In the genomic region with DNA sequence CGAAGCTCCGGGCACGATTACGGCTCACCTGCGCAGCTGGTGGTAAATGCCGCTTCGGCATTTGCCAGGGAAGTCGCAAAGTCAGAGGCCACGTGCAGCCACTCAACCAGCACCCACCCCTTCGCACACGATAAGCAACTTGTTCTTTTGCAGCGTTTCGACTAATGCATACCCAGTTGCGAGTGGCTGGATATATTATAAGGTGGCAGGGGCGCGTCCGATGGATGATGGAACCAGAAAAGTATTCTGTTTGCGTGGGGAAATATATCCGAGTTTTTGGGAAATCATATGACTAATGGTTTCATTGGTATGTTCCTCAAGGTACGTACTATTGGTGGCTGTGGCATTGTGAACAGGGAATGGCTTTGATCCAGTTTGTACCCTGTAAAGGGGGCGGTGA, we compare ENCODE assay signal across 3 fruit fly cellular contexts.
A peak's percentile ranks its signal among the peaks of the same experiment; 100 is the strongest.
TF ChIP-seq lines count a peak whose summit lies in the region.

No protein-coding gene starts in this region.

- no peak for TF ChIP-seq CTCF in whole organism, embryonic (GFP tag; optimal IDR thresholded peaks at IDR 0.05; lab: Kevin White, UChicago)

TF ChIP-seq in whole organism, 6 proteins besides CTCF, POLR2A, EP300 and RAD21:
- TF ChIP-seq usp (GFP tag; optimal IDR thresholded peaks at IDR 0.05; lab: Kevin White, UChicago) = no peak
- peak; percentile 64 for TF ChIP-seq pan (optimal IDR thresholded peaks at IDR 0.05; lab: Kevin White, UChicago)
TF ChIP-seq in whole organism: peak in this region for 1.

TF ChIP-seq in whole organism, embryonic, 481 proteins besides CTCF, POLR2A, EP300 and RAD21 (continues in another document):
- TF ChIP-seq chif (GFP tag; optimal IDR thresholded peaks at IDR 0.05; lab: Kevin White, UChicago) (no peak), Fer1 (GFP tag; optimal IDR thresholded peaks at IDR 0.05; lab: Kevin White, UChicago) (no peak), CG6689 (GFP tag; IDR thresholded peaks at IDR 0.05; lab: Robert Waterston, UW) (no peak), CG16813 (GFP tag; IDR thresholded peaks at IDR 0.05; lab: Robert Waterston, UW; ENCODE audit: partially characterized antibody) (0 out of 3 replicates have a peak, but pooled peaks have one; percentile 38), Opbp (GFP tag; IDR thresholded peaks at IDR 0.05; lab: Robert Waterston, UW; ENCODE audit: partially characterized antibody) (peak; percentile 55; the same call in 1 of the 3 replicates), CG31365 (tag; optimal IDR thresholded peaks at IDR 0.05; lab: Kevin White, UChicago) (no peak), sens (GFP tag; lab: Kevin White, UChicago) (peak; percentile 3), D19B (GFP tag; optimal IDR thresholded peaks at IDR 0.05; lab: Kevin White, UChicago) (peak; percentile 61), CG18262 (tag; optimal IDR thresholded peaks at IDR 0.05; lab: Kevin White, UChicago) (no peak), dati (GFP tag; IDR thresholded peaks at IDR 0.05; lab: Robert Waterston, UW) (no peak), Lim3 (GFP tag; IDR thresholded peaks at IDR 0.05; lab: Robert Waterston, UW) (no peak), Dek (tag; optimal IDR thresholded peaks at IDR 0.05; lab: Kevin White, UChicago) (no peak), CG12299 (tag; optimal IDR thresholded peaks at IDR 0.05; lab: Kevin White, UChicago) (no peak), CG14860 (GFP tag; IDR thresholded peaks at IDR 0.05; lab: Robert Waterston, UW; ENCODE audit: partially characterized antibody) (peak; percentile 73), ham (GFP tag; IDR thresholded peaks at IDR 0.05; lab: Robert Waterston, UW) (no peak), sna (GFP tag; IDR thresholded peaks at IDR 0.05; lab: Robert Waterston, UW; ENCODE audit: partially characterized antibody) (0 out of 2 replicates have a peak, but pooled peaks have one; percentile 41), dmrt11E (tag; optimal IDR thresholded peaks at IDR 0.05; lab: Kevin White, UChicago) (no peak), HLH4C (GFP tag; IDR thresholded peaks at IDR 0.05; lab: Robert Waterston, UW; ENCODE audit: partially characterized antibody) (peak; percentile 76), vnd (GFP tag; IDR thresholded peaks at IDR 0.05; lab: Robert Waterston, UW; ENCODE audit: partially characterized antibody) (peak; percentile 56; the same call in 1 of the 3 replicates), tio (GFP tag; optimal IDR thresholded peaks at IDR 0.05; lab: Kevin White, UChicago) (no peak), wek (GFP tag; optimal IDR thresholded peaks at IDR 0.05; lab: Kevin White, UChicago) (no peak), ro (GFP tag; IDR thresholded peaks at IDR 0.05; lab: Robert Waterston, UW) (no peak), inv (GFP tag; IDR thresholded peaks at IDR 0.05; lab: Robert Waterston, UW; ENCODE audit: partially characterized antibody) (peak; percentile 36; the same call in 1 of the 2 replicates), Scr (GFP tag; IDR thresholded peaks at IDR 0.05; lab: Robert Waterston, UW; ENCODE audit: partially characterized antibody) (0 out of 2 replicates have a peak, but pooled peaks have one; percentile 31), cato (GFP tag; optimal IDR thresholded peaks at IDR 0.05; lab: Kevin White, UChicago; ENCODE audit: borderline replicate concordance) (no peak), Nf-YA (GFP tag; IDR thresholded peaks at IDR 0.05; lab: Robert Waterston, UW) (no peak), nerfin-2 (GFP tag; IDR thresholded peaks at IDR 0.05; lab: Robert Waterston, UW; ENCODE audit: partially characterized antibody) (peak; percentile 61; the same call in 1 of the 2 replicates), row (GFP tag; IDR thresholded peaks at IDR 0.05; lab: Robert Waterston, UW) (peak; percentile 75), aop (GFP tag; IDR thresholded peaks at IDR 0.05; lab: Robert Waterston, UW) (no peak), pan (optimal IDR thresholded peaks at IDR 0.05; lab: Kevin White, UChicago) (no peak), pan (GFP tag; optimal IDR thresholded peaks at IDR 0.05 in 1 of 2, IDR thresholded peaks at IDR 0.05 in 1 of 2) (peak in 1 of 2 experiments; percentile 17), CG9727 (GFP tag; optimal IDR thresholded peaks at IDR 0.05; lab: Kevin White, UChicago) (no peak), CG13624 (GFP tag; optimal IDR thresholded peaks at IDR 0.05; lab: Kevin White, UChicago) (no peak), en (GFP tag; optimal IDR thresholded peaks at IDR 0.05; lab: Kevin White, UChicago) (no peak), fd102C (GFP tag; optimal IDR thresholded peaks at IDR 0.05; lab: Kevin White, UChicago) (no peak), grau (tag; optimal IDR thresholded peaks at IDR 0.05; lab: Kevin White, UChicago) (no peak), CG32532 (GFP tag; IDR thresholded peaks at IDR 0.05; lab: Robert Waterston, UW) (no peak), CG6254 (GFP tag; optimal IDR thresholded peaks at IDR 0.05; lab: Kevin White, UChicago) (no peak), H15 (GFP tag; IDR thresholded peaks at IDR 0.05; lab: Robert Waterston, UW) (0 out of 3 replicates have a peak, but pooled peaks have one; percentile 12)

TF ChIP-seq in whole organism, prepupa, 60 proteins besides CTCF, POLR2A, EP300 and RAD21:
- TF ChIP-seq svp (GFP tag; lab: Kevin White, UChicago) (peak; percentile 33), Lpt (GFP tag; optimal IDR thresholded peaks at IDR 0.05; lab: Kevin White, UChicago) (no peak)
